Fruit fly (Drosophila melanogaster) whole organism, embryonic: ENCODE measurements around the gene CG4461.

Experiments
- CG10431 ChIP-seq: fragments of 200-800 bp; sonication (Bioruptor generic); optimal IDR thresholded peaks from 3 replicates; lab custom pipeline; 2018; ENCODE audit warnings: missing biosample characterization, mild to moderate bottlenecking, missing genetic modification characterization
- CG1233 ChIP-seq: fragments of 200-800 bp; sonication (Bioruptor generic); optimal IDR thresholded peaks from 4 replicates; lab custom pipeline; 2018; ENCODE audit warnings: missing biosample characterization, mild to moderate bottlenecking, missing genetic modification characterization
- CG13123 ChIP-seq: fragments of 200-800 bp; sonication (Bioruptor generic); optimal IDR thresholded peaks from 2 replicates; lab custom pipeline; 2016; ENCODE audit warnings: missing biosample characterization, missing genetic modification characterization
- CG13287 ChIP-seq: fragments of 200-800 bp; sonication (Bioruptor generic); IDR thresholded peaks from 2 replicates; pipeline ENCODE4 v1.3.6; 2022; ENCODE audit warnings: missing biosample characterization, missing genetic modification characterization; ENCODE audit not compliant: partially characterized antibody
- CG14965 ChIP-seq: fragments of 200-800 bp; sonication (Bioruptor generic); optimal IDR thresholded peaks from 2 replicates; lab custom pipeline; 2016; ENCODE audit warnings: missing biosample characterization, missing genetic modification characterization, borderline replicate concordance
- CG18599 ChIP-seq: fragments of 200-800 bp; sonication (Bioruptor generic); optimal IDR thresholded peaks from 3 replicates; lab custom pipeline; 2017; ENCODE audit warnings: missing biosample characterization, missing genetic modification characterization, mild to moderate bottlenecking, moderate library complexity, missing genetic modification reagents
- CG2116 ChIP-seq: fragments of 200-800 bp; sonication (Bioruptor generic); optimal IDR thresholded peaks from 3 replicates; lab custom pipeline; 2018; ENCODE audit warnings: missing biosample characterization, mild to moderate bottlenecking, missing genetic modification characterization
- CG31365 ChIP-seq: fragments of 200-800 bp; sonication (Bioruptor generic); optimal IDR thresholded peaks from 2 replicates; lab custom pipeline; 2018; ENCODE audit warnings: missing biosample characterization, mild to moderate bottlenecking, missing genetic modification characterization
- CG3995 ChIP-seq: fragments of 200-800 bp; sonication (Bioruptor generic); optimal IDR thresholded peaks from 3 replicates; lab custom pipeline; 2016; ENCODE audit warnings: missing biosample characterization, missing genetic modification characterization
- CG42726 ChIP-seq: fragments of 200-800 bp; sonication (Bioruptor generic); IDR thresholded peaks from 2 replicates; pipeline ENCODE4 v1.3.6; 2022; ENCODE audit warnings: missing biosample characterization, missing genetic modification characterization; ENCODE audit not compliant: partially characterized antibody
- CG4282 ChIP-seq: fragments of 200-800 bp; sonication (Bioruptor generic); optimal IDR thresholded peaks from 2 replicates; lab custom pipeline; 2016; ENCODE audit warnings: missing biosample characterization, missing genetic modification characterization
- CG7963 ChIP-seq: fragments of 200-800 bp; sonication (Bioruptor generic); IDR thresholded peaks from 3 replicates; pipeline ENCODE4 v1.3.6; 2022; ENCODE audit warnings: missing biosample characterization, missing genetic modification characterization; ENCODE audit not compliant: partially characterized antibody
- CG8089 ChIP-seq: fragments of 200-800 bp; sonication (Bioruptor generic); optimal IDR thresholded peaks from 3 replicates; lab custom pipeline; 2016; ENCODE audit warnings: missing biosample characterization, missing genetic modification characterization
- CG9797 ChIP-seq: fragments of 200-800 bp; sonication (Bioruptor generic); optimal IDR thresholded peaks from 3 replicates; lab custom pipeline; 2018; ENCODE audit warnings: missing biosample characterization, mild to moderate bottlenecking, missing genetic modification characterization
- CHES-1-like ChIP-seq: fragments of 200-800 bp; sonication (Bioruptor generic); optimal IDR thresholded peaks from 2 replicates; lab custom pipeline; 2016; ENCODE audit warnings: missing biosample characterization, missing genetic modification characterization
- D19B ChIP-seq: fragments of 200-800 bp; sonication (Bioruptor generic); optimal IDR thresholded peaks from 2 replicates; lab custom pipeline; 2017; ENCODE audit warnings: missing biosample characterization, mild to moderate bottlenecking, missing genetic modification characterization
- Deaf1 ChIP-seq: fragments of 200-800 bp; optimal IDR thresholded peaks from 3 replicates; lab custom pipeline; 2019; ENCODE audit warnings: missing biosample characterization, mild to moderate bottlenecking, missing genetic modification characterization, moderate library complexity
- Dip3 ChIP-seq: fragments of 200-800 bp; sonication (Bioruptor generic); optimal IDR thresholded peaks from 3 replicates; lab custom pipeline; 2016; ENCODE audit warnings: missing biosample characterization, missing genetic modification characterization
- Ets97D ChIP-seq: fragments of 200-800 bp; sonication (Bioruptor generic); optimal IDR thresholded peaks from 3 replicates; lab custom pipeline; 2016; ENCODE audit warnings: missing biosample characterization, missing genetic modification characterization
- Hmr ChIP-seq: fragments of 200-800 bp; sonication (Bioruptor generic); optimal IDR thresholded peaks from 3 replicates; lab custom pipeline; 2017; ENCODE audit warnings: mild to moderate bottlenecking, missing biosample characterization, missing genetic modification reagents, missing genetic modification characterization
- NC2α ChIP-seq: fragments of 200-800 bp; sonication (Bioruptor generic); optimal IDR thresholded peaks from 2 replicates; lab custom pipeline; 2016; ENCODE audit warnings: missing biosample characterization, missing genetic modification characterization
- Neu2 ChIP-seq: fragments of 200-800 bp; sonication (Bioruptor generic); optimal IDR thresholded peaks from 3 replicates; lab custom pipeline; 2016; ENCODE audit warnings: missing biosample characterization, missing genetic modification characterization, borderline replicate concordance
- Rfx ChIP-seq: fragments of 200-800 bp; sonication (Bioruptor generic); IDR thresholded peaks from 2 replicates; pipeline ENCODE4 v1.3.6; 2022; ENCODE audit warnings: missing biosample characterization, missing genetic modification characterization
- Taf1 ChIP-seq: fragments of 200-800 bp; sonication (Bioruptor generic); IDR thresholded peaks from 2 replicates; pipeline ENCODE4 v1.3.6; 2022; ENCODE audit warnings: missing biosample characterization, missing genetic modification characterization
- Xrp1 ChIP-seq: fragments of 200-800 bp; sonication (Bioruptor generic); IDR thresholded peaks from 2 replicates; pipeline ENCODE4 v1.3.6; 2022; ENCODE audit warnings: missing biosample characterization, missing genetic modification characterization
- cad ChIP-seq: fragments of >200 bp; optimal IDR thresholded peaks from 2 replicates; lab custom pipeline; 2017; ENCODE audit warnings: missing biosample characterization, missing genetic modification characterization
- cato ChIP-seq: fragments of 200-800 bp; sonication (Bioruptor generic); optimal IDR thresholded peaks from 2 replicates; lab custom pipeline; 2016; ENCODE audit warnings: missing biosample characterization, missing genetic modification characterization, borderline replicate concordance
- crc ChIP-seq: fragments of 200-800 bp; sonication (Bioruptor generic); optimal IDR thresholded peaks from 2 replicates; lab custom pipeline; 2016; ENCODE audit warnings: missing biosample characterization, missing genetic modification characterization
- disco-r ChIP-seq: fragments of 200-800 bp; sonication (Bioruptor generic); optimal IDR thresholded peaks from 2 replicates; lab custom pipeline; 2016; ENCODE audit warnings: missing biosample characterization, missing genetic modification characterization
- dm ChIP-seq: fragments of 200-800 bp; sonication (Bioruptor generic); optimal IDR thresholded peaks from 3 replicates; lab custom pipeline; 2016; ENCODE audit warnings: missing biosample characterization, missing genetic modification characterization
- dysf ChIP-seq: fragments of 200-800 bp; sonication (Bioruptor generic); IDR thresholded peaks from 3 replicates; pipeline ENCODE4 v1.3.6; 2022; ENCODE audit warnings: missing biosample characterization, missing genetic modification characterization
- ewg ChIP-seq: fragments of 200-800 bp; sonication (Bioruptor generic); optimal IDR thresholded peaks from 3 replicates; lab custom pipeline; 2017; ENCODE audit warnings: mild to moderate bottlenecking, missing biosample characterization, missing genetic modification reagents, missing genetic modification characterization
- exex ChIP-seq: fragments of 200-800 bp; sonication (Bioruptor generic); optimal IDR thresholded peaks from 4 replicates; lab custom pipeline; 2018; ENCODE audit warnings: missing biosample characterization, mild to moderate bottlenecking, missing genetic modification characterization, moderate library complexity
- fd102C ChIP-seq: fragments of 200-800 bp; sonication (Bioruptor generic); optimal IDR thresholded peaks from 2 replicates; lab custom pipeline; 2018; ENCODE audit warnings: missing biosample characterization, mild to moderate bottlenecking, missing genetic modification characterization, moderate library complexity
- gcm ChIP-seq: fragments of 200-800 bp; sonication (Bioruptor generic); optimal IDR thresholded peaks from 2 replicates; lab custom pipeline; 2019; ENCODE audit warnings: missing biosample characterization, mild to moderate bottlenecking, missing genetic modification characterization, moderate library complexity
- grn ChIP-seq: fragments of 200-800 bp; sonication (Bioruptor generic); optimal IDR thresholded peaks from 3 replicates; lab custom pipeline; 2017; ENCODE audit warnings: missing biosample characterization, missing genetic modification characterization
- gsb-n ChIP-seq: fragments of 200-800 bp; sonication (Bioruptor generic); optimal IDR thresholded peaks from 3 replicates; lab custom pipeline; 2018; ENCODE audit warnings: missing biosample characterization, mild to moderate bottlenecking, missing genetic modification characterization
- hkb ChIP-seq, 2 experiments: fragments of 200-800 bp in 1 of 2; fragments of >200 bp in 1 of 2; sonication (Bioruptor generic) in 1 of 2; IDR thresholded peaks in 1 of 2; optimal IDR thresholded peaks in 1 of 2; 2 replicates each; pipeline versions ENCODE4 v1.3.6 to Lab custom; 2017 to 2022; ENCODE audit warnings: missing biosample characterization in 1 of 2, missing genetic modification characterization in 1 of 2
- jing ChIP-seq: fragments of 200-800 bp; sonication (Bioruptor generic); optimal IDR thresholded peaks from 2 replicates; lab custom pipeline; 2018; ENCODE audit warnings: missing biosample characterization, mild to moderate bottlenecking, missing genetic modification characterization
- lilli ChIP-seq: fragments of 200-800 bp; sonication (Bioruptor generic); optimal IDR thresholded peaks from 3 replicates; lab custom pipeline; 2016; ENCODE audit warnings: missing biosample characterization, missing genetic modification characterization
- mirr ChIP-seq: fragments of 200-800 bp; sonication (Bioruptor generic); optimal IDR thresholded peaks from 3 replicates; lab custom pipeline; 2018; ENCODE audit warnings: missing biosample characterization, mild to moderate bottlenecking, missing genetic modification characterization
- nom ChIP-seq: fragments of 200-800 bp; sonication (Bioruptor generic); optimal IDR thresholded peaks from 2 replicates; lab custom pipeline; 2017; ENCODE audit warnings: missing biosample characterization, missing genetic modification characterization, mild to moderate bottlenecking, moderate library complexity, missing genetic modification reagents
- phol ChIP-seq: fragments of 200-800 bp; sonication (Bioruptor generic); optimal IDR thresholded peaks from 3 replicates; lab custom pipeline; 2018; ENCODE audit warnings: missing biosample characterization, mild to moderate bottlenecking, missing genetic modification characterization, moderate library complexity
- prd ChIP-seq, 3 experiments: fragments of >200 bp in 2 of 3; fragments of 200-800 bp in 1 of 3; sonication (Bioruptor generic) in 1 of 3; optimal IDR thresholded peaks in 2 of 3; IDR thresholded peaks in 1 of 3; 2 replicates in 2 of 3; 3 replicates in 1 of 3; pipeline versions ENCODE4 v1.3.6 to Lab custom; 2017 to 2022; ENCODE audit warnings: missing biosample characterization in 1 of 3, missing genetic modification characterization in 1 of 3
- sens-2 ChIP-seq: fragments of 200-800 bp; sonication (Bioruptor generic); IDR thresholded peaks from 2 replicates; pipeline ENCODE4 v1.3.6; 2022; ENCODE audit warnings: missing biosample characterization, missing genetic modification characterization
- tna ChIP-seq: fragments of 200-800 bp; sonication (Bioruptor generic); IDR thresholded peaks from 2 replicates; pipeline ENCODE4 v1.3.6; 2022; ENCODE audit warnings: missing biosample characterization, missing genetic modification characterization; ENCODE audit not compliant: partially characterized antibody
- usp ChIP-seq: fragments of >200 bp; optimal IDR thresholded peaks from 2 replicates; lab custom pipeline; 2017; ENCODE audit warnings: missing biosample characterization, missing genetic modification characterization

CG4461 gene

DNA sequence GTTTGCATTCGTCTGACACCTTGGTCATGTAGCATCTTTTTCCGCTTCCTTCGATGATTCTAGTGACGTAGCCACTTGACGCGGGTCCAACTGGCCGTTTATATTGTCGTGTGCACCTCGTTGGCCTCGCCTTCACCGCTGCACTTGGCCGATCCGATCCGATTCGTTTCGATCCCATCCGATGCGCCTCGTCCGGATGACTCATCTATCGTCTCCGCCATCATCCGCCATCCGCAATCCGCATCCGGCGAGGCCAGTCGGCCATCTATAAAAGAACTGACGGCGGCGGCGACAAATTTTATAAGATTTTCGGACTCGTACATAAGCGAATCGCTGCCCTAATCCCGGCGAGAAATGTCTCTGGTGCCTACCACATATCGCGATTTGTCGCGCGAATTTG lies at the start of gene CG4461:
CG4461 (plus strand) TSS at position 301 of the 400 bp plus-strand sequence.
- TF ChIP-seq CG13287 (GFP tag; lab: Robert Waterston, UW): no peak
- peak; percentile 13 for TF ChIP-seq nom
- TF ChIP-seq, all 482 proteins: peak for 1

DNA sequence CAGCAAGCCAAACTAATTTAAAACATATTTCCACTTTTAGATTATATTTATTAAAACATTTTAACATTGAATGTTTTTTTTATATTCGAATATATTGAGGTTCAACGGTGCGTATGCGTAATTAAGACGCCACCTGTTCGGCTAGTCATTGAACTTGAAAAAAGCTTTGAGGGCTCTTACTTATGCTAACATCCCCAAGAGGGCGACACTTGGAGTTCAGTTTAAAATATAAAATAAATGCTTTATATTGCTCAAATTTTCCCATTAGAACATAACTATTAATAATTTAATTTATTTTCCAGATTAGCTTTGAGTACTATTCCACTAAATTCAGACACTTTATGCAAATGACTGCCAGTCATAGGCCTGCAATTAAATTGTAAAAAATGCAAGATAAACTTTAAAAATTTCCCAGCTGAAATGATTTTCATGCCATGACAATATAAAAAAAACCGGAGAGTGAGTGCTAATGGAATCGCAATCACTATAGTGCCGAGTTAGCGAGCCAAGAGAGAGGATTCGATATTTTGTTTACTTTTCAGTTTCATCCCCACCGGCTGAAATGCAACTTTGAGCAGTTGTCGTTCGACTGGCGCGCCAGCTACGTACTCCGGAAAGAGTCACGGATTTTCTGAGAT lies 41.4 kb upstream of the CG4461 start, which contains the start of gene PGRP-LA:
PGRP-LA (plus strand) TSS at position 588 of the 638 bp plus-strand sequence.
- TF ChIP-seq prd (optimal IDR thresholded peaks at IDR 0.05; lab: Kevin White, UChicago) (no peak), prd (GFP tag; IDR thresholded peaks at IDR 0.05; lab: Robert Waterston, UW) (no peak), jing (GFP tag; lab: Kevin White, UChicago) (no peak), CG42726 (GFP tag; lab: Robert Waterston, UW) (no peak), CG9797 (GFP tag; lab: Kevin White, UChicago) (no peak), Deaf1 (tag; lab: Kevin White, UChicago) (no peak), cato (GFP tag; lab: Kevin White, UChicago) (no peak), CHES-1-like (GFP tag; lab: Kevin White, UChicago) (no peak), CG8089 (no peak), CG10431 (GFP tag; lab: Kevin White, UChicago) (peak; percentile 19), grn (no peak), hkb (optimal IDR thresholded peaks at IDR 0.05; lab: Kevin White, UChicago) (no peak), hkb (GFP tag; IDR thresholded peaks at IDR 0.05; lab: Robert Waterston, UW) (no peak), dysf (GFP tag; lab: Robert Waterston, UW) (peak; percentile 68; the same call in 2 of the 3 replicates), CG3995 (GFP tag; lab: Kevin White, UChicago) (no peak), Rfx (peak; percentile 84), usp (no peak), gcm (GFP tag; lab: Kevin White, UChicago) (no peak), CG13123 (no peak), CG7963 (GFP tag; lab: Robert Waterston, UW) (no peak), CG14965 (peak; percentile 80), CG31365 (no peak), Neu2 (GFP tag; lab: Kevin White, UChicago) (no peak), Taf1 (GFP tag; lab: Robert Waterston, UW) (no peak), cad (no peak), CG1233 (no peak), fd102C (no peak), Hmr (GFP tag; lab: Kevin White, UChicago) (peak; percentile 27), D19B (no peak), Dip3 (GFP tag; lab: Kevin White, UChicago) (no peak), disco-r (GFP tag; lab: Kevin White, UChicago) (no peak), Xrp1 (GFP tag; lab: Robert Waterston, UW) (no peak), ewg (GFP tag; lab: Kevin White, UChicago) (peak; percentile 11), CG2116 (GFP tag; lab: Kevin White, UChicago) (no peak), NC2α (GFP tag; lab: Kevin White, UChicago) (no peak), CG18599 (GFP tag; lab: Kevin White, UChicago) (no peak), dm (no peak), crc (GFP tag; lab: Kevin White, UChicago) (no peak), tna (GFP tag; lab: Robert Waterston, UW) (no peak), sens-2 (GFP tag; lab: Robert Waterston, UW) (no peak), Ets97D (GFP tag; lab: Kevin White, UChicago) (no peak), lilli (GFP tag; lab: Kevin White, UChicago) (peak; percentile 29), CG4282 (GFP tag; lab: Kevin White, UChicago) (no peak), gsb-n (no peak), mirr (GFP tag; lab: Kevin White, UChicago) (peak; percentile 11), phol (tag; lab: Kevin White, UChicago) (no peak), exex (tag; lab: Kevin White, UChicago) (no peak)
